Worm (Caenorhabditis elegans) whole organism, L1 larva: ENCODE data around the gene C09H10.9.

Experiments
- ama-1 ChIP-seq: fragments of 150-350 bp; optimal IDR thresholded peaks from 2 replicates; lab custom pipeline; 2014
- blmp-1 ChIP-seq: fragments of 150-350 bp; optimal IDR thresholded peaks from 2 replicates; lab custom pipeline; 2014; ENCODE audit warnings: missing biosample characterization, missing genetic modification characterization
- elt-2 ChIP-seq: sonication (generic microtip); optimal IDR thresholded peaks from 2 replicates; lab custom pipeline; 2016; ENCODE audit warnings: missing genetic modification characterization, mild to moderate bottlenecking, inconsistent platforms, missing compliant biosample characterization, missing genetic modification reagents
- jun-1 ChIP-seq: fragments of 150-350 bp; optimal IDR thresholded peaks from 2 replicates; lab custom pipeline; 2014; ENCODE audit warnings: missing biosample characterization, missing genetic modification reagents, missing genetic modification characterization
- nhr-28 ChIP-seq: fragments of 150-350 bp; optimal IDR thresholded peaks from 2 replicates; lab custom pipeline; 2014; ENCODE audit warnings: missing biosample characterization, missing genetic modification characterization
- nhr-76 ChIP-seq: sonication (generic microtip); optimal IDR thresholded peaks from 2 replicates; lab custom pipeline; 2017; ENCODE audit warnings: missing biosample characterization, missing genetic modification characterization
- nhr-77 ChIP-seq: fragments of 150-350 bp; optimal IDR thresholded peaks from 2 replicates; lab custom pipeline; 2014; ENCODE audit warnings: missing biosample characterization, missing genetic modification characterization
- rnt-1 ChIP-seq: sonication (generic microtip); optimal IDR thresholded peaks from 2 replicates; lab custom pipeline; 2016; ENCODE audit warnings: mild to moderate bottlenecking, missing genetic modification characterization, moderate library complexity, missing compliant biosample characterization
- unc-130 ChIP-seq: fragments of 150-350 bp; optimal IDR thresholded peaks from 2 replicates; lab custom pipeline; 2017; ENCODE audit warnings: missing biosample characterization, missing genetic modification characterization, inconsistent platforms
- ztf-4 ChIP-seq: fragments of 150-350 bp; optimal IDR thresholded peaks from 2 replicates; lab custom pipeline; 2014; ENCODE audit warnings: missing biosample characterization, missing genetic modification characterization

DNA sequence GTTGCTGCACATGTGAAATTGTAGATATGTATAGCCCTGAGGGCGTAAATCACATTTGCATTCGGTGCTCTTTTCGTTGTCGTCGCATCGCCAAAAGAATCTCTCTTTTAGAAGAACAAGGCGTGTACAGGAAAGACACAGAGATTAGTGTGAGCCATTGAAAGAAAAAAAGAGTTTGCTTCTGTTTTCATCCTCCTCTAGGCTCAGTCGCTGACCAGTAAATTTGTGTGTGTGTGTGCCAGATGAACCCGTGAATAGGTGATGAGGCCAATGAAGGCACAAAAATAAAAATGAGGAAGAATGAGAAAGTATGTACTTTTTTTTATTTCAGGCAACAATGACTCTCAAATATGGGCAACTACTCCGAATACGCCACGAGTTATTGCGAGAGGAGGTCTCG, 8.2 kb downstream of the C09H10.9 start, which contains the start of gene mat-2:
- TF ChIP-seq nhr-28 (tag; lab: Kevin White, UChicago): no peak
- TF ChIP-seq blmp-1 (tag; lab: Kevin White, UChicago): no peak
- TF ChIP-seq unc-130: no peak
- TF ChIP-seq ama-1 (lab: Kevin White, UChicago): no peak
- TF ChIP-seq jun-1 (tag; lab: Kevin White, UChicago): no peak
- no peak for TF ChIP-seq elt-2 (tag; lab: Kevin White, UChicago)
- TF ChIP-seq ztf-4: no peak
- TF ChIP-seq nhr-77 (tag; lab: Kevin White, UChicago): no peak
- TF ChIP-seq rnt-1 (tag; lab: Kevin White, UChicago): no peak
- TF ChIP-seq nhr-76: no peak
